Fruit fly (Drosophila melanogaster): Measurements from ENCODE around the gene Obp83ef.

DNA sequence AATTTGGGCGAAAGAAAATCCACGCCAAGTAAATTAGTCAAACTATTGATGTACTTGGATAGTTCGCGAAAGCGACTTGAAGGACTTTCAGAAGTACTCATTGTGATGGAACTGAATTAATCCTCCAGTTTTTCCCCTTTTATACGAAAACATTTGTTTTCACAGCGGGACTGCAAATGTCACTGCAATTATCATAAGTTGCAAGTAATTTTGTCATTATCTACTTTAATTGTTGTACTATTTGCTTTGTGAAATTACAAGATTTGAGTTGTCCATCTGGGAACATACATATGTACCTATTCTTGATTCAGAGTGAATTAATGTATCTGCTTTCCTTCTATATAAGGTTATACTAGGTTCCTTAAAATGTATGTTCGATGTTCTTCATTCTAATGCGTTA is 32.7 kb downstream of the Obp83ef start, which contains the start of gene Or83c:
- no peak for TF ChIP-seq CG6854 (GFP tag; optimal IDR thresholded peaks at IDR 0.05)
- TF ChIP-seq Smox (GFP tag; optimal IDR thresholded peaks at IDR 0.05): no peak
- TF ChIP-seq CG1621 (tag; optimal IDR thresholded peaks at IDR 0.05): no peak
- no peak for TF ChIP-seq CG7368 (GFP tag; optimal IDR thresholded peaks at IDR 0.05)
- TF ChIP-seq Lpt (GFP tag; optimal IDR thresholded peaks at IDR 0.05): no peak
- no peak for TF ChIP-seq lz (GFP tag; optimal IDR thresholded peaks at IDR 0.05)
- TF ChIP-seq Blimp-1 (GFP tag; optimal IDR thresholded peaks at IDR 0.05): no peak
- TF ChIP-seq cyc (GFP tag; optimal IDR thresholded peaks at IDR 0.05): no peak
- TF ChIP-seq eg (GFP tag; IDR thresholded peaks at IDR 0.05): no peak
- TF ChIP-seq vri (GFP tag; optimal IDR thresholded peaks at IDR 0.05): no peak

Measured in whole organism, prepupa.